Worm (Caenorhabditis elegans): ENCODE data around the gene lin-23.
A peak's percentile ranks its signal among the peaks of the same experiment; 100 is the strongest.

lin-23 gene

DNA sequence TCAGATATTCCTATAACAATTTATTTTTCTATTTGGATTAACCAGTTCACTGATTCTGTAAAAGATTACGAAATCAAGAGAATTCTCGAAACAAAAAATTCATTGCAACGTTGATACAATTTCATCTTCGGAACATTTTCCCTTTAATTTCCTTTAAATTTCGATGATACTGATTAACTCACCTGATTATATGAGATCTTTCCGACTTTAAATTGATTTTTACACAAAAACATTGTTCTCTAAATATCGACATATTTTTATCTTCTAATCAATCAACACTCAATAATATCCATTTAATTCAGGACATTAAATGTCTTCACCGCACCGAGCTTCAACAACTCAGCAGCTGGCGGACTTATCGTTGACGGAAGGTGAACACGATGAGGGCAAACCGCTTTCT lies at the start of gene lin-23:
lin-23 (plus strand) TSS at position 301 of the 400 bp plus-strand sequence.
- TF ChIP-seq tab-1 (GFP tag; IDR thresholded peaks at IDR 0.05) (no peak), cog-1 (tag; optimal IDR thresholded peaks at IDR 0.05) (no peak), ztf-23 (GFP tag; IDR thresholded peaks at IDR 0.05) (no peak), ztf-29 (GFP tag; IDR thresholded peaks at IDR 0.05) (no peak), med-1 (GFP tag; optimal IDR thresholded peaks at IDR 0.05; ENCODE audit: insufficient read depth) (no peak), ref-1 (GFP tag; conservative IDR thresholded peaks at IDR 0.05) (no peak), T22C8.4 (GFP tag; IDR thresholded peaks at IDR 0.05) (no peak), flt-1 (GFP tag; IDR thresholded peaks at IDR 0.05) (no peak), klf-2 (GFP tag; conservative IDR thresholded peaks at IDR 0.05) (no peak)

DNA sequence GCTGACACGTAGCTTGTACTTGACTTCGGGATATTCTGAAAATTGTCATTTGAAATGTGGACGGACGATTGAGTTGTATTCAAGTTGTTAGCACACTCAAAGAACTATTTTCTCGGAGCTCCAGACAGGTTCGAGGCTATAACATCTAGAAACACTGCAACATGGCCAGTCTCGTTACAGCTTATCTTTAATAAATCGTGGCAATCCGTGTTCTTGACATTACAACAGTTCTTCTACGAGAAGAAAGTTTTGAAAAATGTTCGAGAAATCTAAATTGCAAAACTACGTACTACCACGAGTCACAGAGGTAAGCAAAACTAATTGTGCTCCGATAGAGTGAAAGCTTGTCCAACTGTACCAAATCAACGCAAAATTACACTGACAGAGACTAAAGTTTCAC lies 49.0 kb upstream of the lin-23 start:
- TF ChIP-seq tab-1 (GFP tag; IDR thresholded peaks at IDR 0.05) (no peak), ztf-29 (GFP tag; IDR thresholded peaks at IDR 0.05) (no peak), med-1 (GFP tag; optimal IDR thresholded peaks at IDR 0.05; ENCODE audit: insufficient read depth) (no peak), klf-2 (GFP tag; conservative IDR thresholded peaks at IDR 0.05) (no peak), T22C8.4 (GFP tag; IDR thresholded peaks at IDR 0.05) (no peak), flt-1 (GFP tag; IDR thresholded peaks at IDR 0.05) (no peak), cog-1 (tag; optimal IDR thresholded peaks at IDR 0.05) (no peak), ztf-23 (GFP tag; IDR thresholded peaks at IDR 0.05) (no peak), ref-1 (GFP tag; conservative IDR thresholded peaks at IDR 0.05) (no peak)

DNA sequence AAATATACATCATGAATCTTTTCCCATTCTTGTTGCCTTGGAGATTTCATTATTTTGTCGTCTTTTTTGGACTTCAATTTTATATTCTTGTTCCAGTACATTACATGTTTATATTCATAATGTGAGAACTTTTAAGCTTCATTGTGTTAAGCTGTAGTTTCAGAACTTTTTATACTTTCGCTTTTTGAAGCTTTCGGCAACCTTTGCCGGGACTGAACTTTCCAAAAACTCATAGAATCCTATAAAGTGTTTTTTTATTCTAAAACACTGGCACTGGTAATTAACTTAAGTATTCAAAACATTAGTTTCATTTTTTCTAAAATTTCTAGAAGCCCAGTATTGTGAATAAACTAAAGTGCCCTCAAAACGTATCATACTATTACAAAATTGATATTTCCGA lies 48.1 kb upstream of the lin-23 start, which contains the start of gene C32D5.4:
C32D5.4 (minus strand) TSS at position 101 of the 400 bp plus-strand sequence.
- TF ChIP-seq ztf-23 (GFP tag; IDR thresholded peaks at IDR 0.05), result no peak
- TF ChIP-seq T22C8.4 (GFP tag; IDR thresholded peaks at IDR 0.05), result no peak
- TF ChIP-seq ztf-29 (GFP tag; IDR thresholded peaks at IDR 0.05), result no peak
- no peak for TF ChIP-seq klf-2 (GFP tag; conservative IDR thresholded peaks at IDR 0.05)
- no peak for TF ChIP-seq med-1 (GFP tag; optimal IDR thresholded peaks at IDR 0.05; ENCODE audit: insufficient read depth)
- no peak for TF ChIP-seq ref-1 (GFP tag; conservative IDR thresholded peaks at IDR 0.05)
- TF ChIP-seq tab-1 (GFP tag; IDR thresholded peaks at IDR 0.05), result no peak
- TF ChIP-seq cog-1 (tag; optimal IDR thresholded peaks at IDR 0.05), result no peak
- no peak for TF ChIP-seq flt-1 (GFP tag; IDR thresholded peaks at IDR 0.05)

DNA sequence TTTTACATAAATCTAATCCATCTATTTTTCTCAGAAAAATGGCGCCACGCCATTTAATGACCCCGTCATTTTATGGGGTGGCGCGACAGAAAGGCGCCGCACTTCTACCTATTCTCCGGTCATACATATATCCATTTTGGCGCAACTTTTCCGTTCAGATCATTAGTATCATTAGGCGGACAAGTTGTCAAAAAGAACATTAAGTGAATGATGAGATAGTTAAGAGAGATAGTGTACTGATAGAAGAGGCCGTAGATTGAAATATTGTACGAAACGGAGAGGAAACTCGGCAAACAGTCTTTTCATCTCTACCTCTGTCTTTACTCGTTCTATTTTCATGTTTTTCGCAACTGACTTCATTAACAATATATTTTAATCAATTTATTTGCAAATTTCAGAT lies 47.0 kb upstream of the lin-23 start, which contains the start of gene sma-6:
sma-6 (plus strand) TSS at position 399 of the 400 bp plus-strand sequence.
- TF ChIP-seq klf-2 (GFP tag; conservative IDR thresholded peaks at IDR 0.05) (no peak), ztf-29 (GFP tag; IDR thresholded peaks at IDR 0.05) (no peak), tab-1 (GFP tag; IDR thresholded peaks at IDR 0.05) (no peak), ref-1 (GFP tag; conservative IDR thresholded peaks at IDR 0.05) (no peak), med-1 (GFP tag; optimal IDR thresholded peaks at IDR 0.05; ENCODE audit: insufficient read depth) (no peak)

DNA sequence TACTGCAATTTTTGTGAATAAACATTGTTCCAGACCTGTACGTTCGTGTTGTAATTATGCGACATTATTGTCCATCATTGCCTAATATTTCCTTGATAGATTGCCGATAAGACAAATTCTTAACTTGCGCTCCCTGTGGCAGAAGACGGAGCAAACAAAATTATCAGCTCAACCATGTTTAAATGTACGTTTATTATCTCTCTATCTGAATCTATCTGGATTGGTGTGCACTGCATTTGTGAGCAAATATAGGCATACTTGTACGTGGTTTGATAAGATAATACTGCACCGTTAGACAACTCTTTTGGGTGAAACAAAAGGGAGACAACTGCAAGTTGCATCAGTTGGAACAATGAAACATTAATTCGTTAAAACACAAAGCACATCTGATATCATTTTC lies 43.8 kb upstream of the lin-23 start:
- no peak for TF ChIP-seq ztf-23 (GFP tag; IDR thresholded peaks at IDR 0.05)
- no peak for TF ChIP-seq klf-2 (GFP tag; conservative IDR thresholded peaks at IDR 0.05)
- TF ChIP-seq med-1 (GFP tag; optimal IDR thresholded peaks at IDR 0.05; ENCODE audit: insufficient read depth), result no peak
- no peak for TF ChIP-seq ref-1 (GFP tag; conservative IDR thresholded peaks at IDR 0.05)
- TF ChIP-seq ztf-29 (GFP tag; IDR thresholded peaks at IDR 0.05), result no peak
- TF ChIP-seq cog-1 (tag; optimal IDR thresholded peaks at IDR 0.05), result no peak
- TF ChIP-seq T22C8.4 (GFP tag; IDR thresholded peaks at IDR 0.05), result no peak
- TF ChIP-seq tab-1 (GFP tag; IDR thresholded peaks at IDR 0.05), result no peak
- TF ChIP-seq flt-1 (GFP tag; IDR thresholded peaks at IDR 0.05), result no peak

DNA sequence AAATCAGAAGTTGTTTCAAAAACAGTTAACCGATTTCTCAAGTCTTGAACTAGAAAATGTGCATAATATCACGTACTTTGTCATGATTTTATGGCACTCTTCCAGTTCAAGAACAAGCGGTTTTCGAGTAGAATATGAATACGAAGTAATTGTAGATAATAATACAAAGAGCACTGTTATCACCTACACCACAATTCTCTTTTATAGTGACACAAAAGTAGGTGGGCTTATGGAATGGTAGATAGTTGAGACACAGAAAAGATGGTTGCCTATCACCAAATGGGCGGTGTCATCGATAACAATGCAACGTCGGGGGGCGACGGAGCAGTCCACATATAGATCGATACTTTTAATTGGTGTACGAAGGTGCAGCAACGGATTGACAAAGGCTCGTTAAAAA lies 42.4 kb upstream of the lin-23 start:
- TF ChIP-seq cog-1 (tag; optimal IDR thresholded peaks at IDR 0.05) (no peak), med-1 (GFP tag; optimal IDR thresholded peaks at IDR 0.05; ENCODE audit: insufficient read depth) (no peak), tab-1 (GFP tag; IDR thresholded peaks at IDR 0.05) (no peak), flt-1 (GFP tag; IDR thresholded peaks at IDR 0.05) (no peak), ztf-23 (GFP tag; IDR thresholded peaks at IDR 0.05) (no peak), klf-2 (GFP tag; conservative IDR thresholded peaks at IDR 0.05) (no peak)

DNA sequence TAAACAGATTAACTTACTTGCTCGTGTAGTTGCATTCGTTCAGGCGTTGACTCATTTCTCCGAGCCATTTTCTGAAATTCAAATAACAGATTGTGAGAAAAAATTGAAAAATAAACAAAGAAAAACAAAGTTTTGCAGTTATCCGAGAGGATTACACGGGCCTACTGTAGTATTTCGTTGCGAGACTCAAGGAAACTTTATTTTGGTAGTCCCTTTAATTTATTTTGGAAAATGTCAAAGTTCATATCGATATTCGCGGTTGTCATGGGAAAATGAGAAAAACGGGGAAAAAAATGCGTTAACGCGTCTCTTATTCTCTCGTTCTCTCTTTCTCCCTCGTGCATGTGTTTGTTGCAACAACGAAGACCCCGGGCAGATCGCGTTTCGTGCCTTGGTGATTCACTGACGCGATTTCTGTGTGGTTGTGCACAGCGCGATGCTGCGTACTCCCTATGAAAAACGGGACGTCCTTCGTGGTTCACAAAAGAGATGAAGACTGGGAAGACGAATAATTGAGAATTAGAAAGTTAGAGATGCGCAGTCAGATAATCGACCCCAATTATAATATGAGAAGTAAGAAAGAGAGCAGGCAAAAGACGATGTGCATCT lies 39.8 kb upstream of the lin-23 start, which contains the start of gene set-4:
set-4 (minus strand) TSS at position 120 of the 609 bp plus-strand sequence.
- TF ChIP-seq flt-1 (GFP tag; IDR thresholded peaks at IDR 0.05) (peak; percentile 52; the same call in 1 of the 2 replicates), cog-1 (tag; optimal IDR thresholded peaks at IDR 0.05) (peak; percentile 77), med-1 (GFP tag; optimal IDR thresholded peaks at IDR 0.05; ENCODE audit: insufficient read depth) (no peak), tab-1 (GFP tag; IDR thresholded peaks at IDR 0.05) (no peak), ztf-23 (GFP tag; IDR thresholded peaks at IDR 0.05) (peak; percentile 67; the same call in 1 of the 2 replicates)

DNA sequence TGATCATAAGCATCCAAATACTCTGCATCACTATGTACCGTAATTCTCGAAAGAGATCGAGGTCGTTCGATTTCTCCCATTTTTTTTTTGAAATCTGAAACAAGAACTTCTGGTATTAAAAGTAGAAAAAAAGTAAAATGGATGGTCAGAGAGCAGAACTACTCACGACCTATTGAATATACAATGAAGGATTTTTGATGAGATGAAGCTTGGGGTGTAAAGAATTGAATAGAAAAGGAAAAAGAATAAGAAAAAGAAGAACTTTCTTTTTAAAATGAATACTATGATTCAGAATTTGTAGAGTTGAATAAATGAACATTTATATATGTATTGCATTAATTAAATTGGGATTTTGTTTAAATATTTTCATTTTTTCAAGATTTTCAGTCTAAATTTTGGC lies 37.2 kb upstream of the lin-23 start, which contains the start of gene ttc-39B:
ttc-39B (minus strand) TSS at position 101 of the 400 bp plus-strand sequence.
- TF ChIP-seq ref-1 (GFP tag; conservative IDR thresholded peaks at IDR 0.05) (no peak), med-1 (GFP tag; optimal IDR thresholded peaks at IDR 0.05; ENCODE audit: insufficient read depth) (no peak), ztf-29 (GFP tag; IDR thresholded peaks at IDR 0.05) (no peak), cog-1 (tag; optimal IDR thresholded peaks at IDR 0.05) (no peak), flt-1 (GFP tag; IDR thresholded peaks at IDR 0.05) (no peak), tab-1 (GFP tag; IDR thresholded peaks at IDR 0.05) (no peak), T22C8.4 (GFP tag; IDR thresholded peaks at IDR 0.05) (no peak), klf-2 (GFP tag; conservative IDR thresholded peaks at IDR 0.05) (no peak), ztf-23 (GFP tag; IDR thresholded peaks at IDR 0.05) (no peak)

DNA sequence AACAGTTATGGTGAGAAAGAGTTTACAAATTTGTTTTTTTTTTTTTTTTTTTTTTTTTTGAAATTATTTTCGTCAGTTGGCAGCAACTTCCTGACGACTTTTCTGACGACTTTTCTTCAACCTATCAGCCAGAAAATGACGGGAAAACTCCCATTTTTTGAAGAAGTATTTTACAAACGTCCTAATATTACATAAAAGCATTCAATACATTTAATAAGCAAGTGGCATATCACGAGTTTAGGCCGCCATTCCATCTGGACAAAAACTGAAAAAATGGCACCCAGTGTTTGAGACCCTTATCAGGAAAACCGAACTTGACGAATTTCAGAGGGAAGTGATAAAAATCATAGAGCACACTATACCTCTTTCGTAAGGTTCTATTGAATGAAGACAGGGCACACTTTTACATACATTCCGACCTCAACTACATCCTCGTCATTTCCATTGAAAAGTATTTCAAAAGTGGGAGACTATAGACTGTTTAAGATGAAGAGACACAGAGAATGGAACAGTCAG lies 36.3 kb upstream of the lin-23 start:
- TF ChIP-seq cog-1 (tag; optimal IDR thresholded peaks at IDR 0.05), result no peak
- no peak for TF ChIP-seq klf-2 (GFP tag; conservative IDR thresholded peaks at IDR 0.05)
- no peak for TF ChIP-seq med-1 (GFP tag; optimal IDR thresholded peaks at IDR 0.05; ENCODE audit: insufficient read depth)
- TF ChIP-seq ztf-29 (GFP tag; IDR thresholded peaks at IDR 0.05), result no peak
- no peak for TF ChIP-seq flt-1 (GFP tag; IDR thresholded peaks at IDR 0.05)
- TF ChIP-seq ref-1 (GFP tag; conservative IDR thresholded peaks at IDR 0.05), result no peak
- TF ChIP-seq T22C8.4 (GFP tag; IDR thresholded peaks at IDR 0.05), result no peak
- TF ChIP-seq tab-1 (GFP tag; IDR thresholded peaks at IDR 0.05), result no peak
- TF ChIP-seq ztf-23 (GFP tag; IDR thresholded peaks at IDR 0.05), result no peak

Data from whole organism, midembryonic.